Worm (Caenorhabditis elegans) whole organism, young adult: Measurements from ENCODE around the gene magu-4.

Experiments used
- B0261.1 ChIP-seq: sonication (generic microtip); optimal IDR thresholded peaks from 2 replicates; lab custom pipeline; 2016; ENCODE audit warnings: mild to moderate bottlenecking, missing genetic modification characterization, moderate library complexity, missing compliant biosample characterization
- C06A6.2 ChIP-seq: fragments of 200-800 bp; sonication (Bioruptor generic); conservative IDR thresholded peaks from 2 replicates; pipeline ENCODE4 v1.3.6; 2022; ENCODE audit warnings: missing genetic modification characterization, missing compliant biosample characterization
- C17E4.6 ChIP-seq: fragments of 200-800 bp; sonication (Bioruptor generic); IDR thresholded peaks from 2 replicates; pipeline ENCODE4 v1.3.6; 2022; ENCODE audit warnings: missing genetic modification reagents, missing genetic modification characterization, missing compliant biosample characterization
- F23B12.7 ChIP-seq: sonication (generic microtip); optimal IDR thresholded peaks from 2 replicates; lab custom pipeline; 2017; ENCODE audit warnings: missing genetic modification characterization, mild to moderate bottlenecking, missing compliant biosample characterization, antibody characterized with exemption, moderate library complexity; ENCODE audit not compliant: insufficient read depth
- F37B4.10 ChIP-seq: fragments of 200-800 bp; sonication (Bioruptor generic); IDR thresholded peaks from 2 replicates; pipeline ENCODE4 v1.3.6; 2022; ENCODE audit warnings: missing genetic modification characterization, missing compliant biosample characterization
- F52B5.7 ChIP-seq: sonication (generic microtip); optimal IDR thresholded peaks from 2 replicates; lab custom pipeline; 2016; ENCODE audit warnings: mild to moderate bottlenecking, missing genetic modification characterization, missing compliant biosample characterization
- F55B11.4 ChIP-seq: sonication (generic microtip); optimal IDR thresholded peaks from 2 replicates; lab custom pipeline; 2016; ENCODE audit warnings: missing compliant biosample characterization, missing genetic modification characterization, borderline replicate concordance; ENCODE audit not compliant: insufficient read depth
- F57A8.1 ChIP-seq: fragments of 200-800 bp; sonication (Bioruptor generic); optimal IDR thresholded peaks from 2 replicates; lab custom pipeline; 2018; ENCODE audit warnings: mild to moderate bottlenecking, missing genetic modification characterization, moderate library complexity, missing compliant biosample characterization
- F57C9.4 ChIP-seq: sonication (generic microtip); optimal IDR thresholded peaks from 2 replicates; lab custom pipeline; 2017; ENCODE audit warnings: mild to moderate bottlenecking, missing genetic modification characterization, missing compliant biosample characterization
- Y53F4B.3 ChIP-seq: fragments of 200-800 bp; sonication (Bioruptor generic); IDR thresholded peaks from 2 replicates; pipeline ENCODE4 v1.3.6; 2022; ENCODE audit warnings: missing genetic modification reagents, missing genetic modification characterization, missing compliant biosample characterization
- Y53G8AR.9 ChIP-seq: fragments of 200-800 bp; sonication (Bioruptor generic); conservative IDR thresholded peaks from 2 replicates; pipeline ENCODE4 v1.3.6; 2022; ENCODE audit warnings: missing genetic modification reagents, missing genetic modification characterization, missing compliant biosample characterization
- Y67H2A.10 ChIP-seq: fragments of 200-800 bp; sonication (Bioruptor generic); conservative IDR thresholded peaks from 2 replicates; pipeline ENCODE4 v1.3.6; 2022; ENCODE audit warnings: missing genetic modification reagents, missing genetic modification characterization, missing compliant biosample characterization
- Y79H2A.3 ChIP-seq: fragments of 200-800 bp; sonication (Bioruptor generic); conservative IDR thresholded peaks from 2 replicates; pipeline ENCODE4 v1.3.6; 2022; ENCODE audit warnings: missing genetic modification reagents, missing genetic modification characterization, missing compliant biosample characterization
- ZK185.1 ChIP-seq: sonication (generic microtip); optimal IDR thresholded peaks from 2 replicates; lab custom pipeline; 2016; ENCODE audit warnings: mild to moderate bottlenecking, missing genetic modification characterization, missing compliant biosample characterization; ENCODE audit not compliant: poor library complexity, severe bottlenecking
- ama-1 ChIP-seq, 3 experiments: fragments of 150-350 bp in 1 of 3; sonication (generic microtip) in 2 of 3; optimal IDR thresholded peaks; 2 replicates each; lab custom pipeline; 2014 to 2018; ENCODE audit warnings: missing biosample characterization in 2 of 3, missing genetic modification characterization in 2 of 3, missing genetic modification reagents in 2 of 3
- athp-1 ChIP-seq: sonication (generic microtip); optimal IDR thresholded peaks from 2 replicates; lab custom pipeline; 2017; ENCODE audit warnings: mild to moderate bottlenecking, missing genetic modification characterization, missing compliant biosample characterization
- ccch-3 ChIP-seq: fragments of 200-800 bp; sonication (Bioruptor generic); optimal IDR thresholded peaks from 2 replicates; lab custom pipeline; 2018; ENCODE audit warnings: mild to moderate bottlenecking, missing genetic modification characterization, missing compliant biosample characterization
- cebp-1 ChIP-seq, 2 experiments: fragments of 200-800 bp in 1 of 2; sonication (Bioruptor generic) in 1 of 2; sonication (generic microtip) in 1 of 2; IDR thresholded peaks in 1 of 2; optimal IDR thresholded peaks in 1 of 2; 2 replicates each; pipeline versions ENCODE4 v1.3.6 to Lab custom; 2017 to 2022; ENCODE audit warnings: missing compliant biosample characterization in 2 of 2, missing genetic modification characterization in 2 of 2, mild to moderate bottlenecking in 1 of 2, missing genetic modification reagents in 1 of 2, moderate library complexity in 1 of 2
- ceh-100 ChIP-seq: fragments of 200-800 bp; sonication (Bioruptor generic); IDR thresholded peaks from 2 replicates; pipeline ENCODE4 v1.3.6; 2022; ENCODE audit warnings: missing genetic modification reagents, missing genetic modification characterization, missing compliant biosample characterization
- ceh-91 ChIP-seq: fragments of 200-800 bp; sonication (Bioruptor generic); IDR thresholded peaks from 2 replicates; pipeline ENCODE4 v1.3.6; 2022; ENCODE audit warnings: missing genetic modification reagents, missing genetic modification characterization, missing compliant biosample characterization
- die-1 ChIP-seq: sonication (generic microtip); optimal IDR thresholded peaks from 2 replicates; lab custom pipeline; 2016; ENCODE audit warnings: missing genotype, mild to moderate bottlenecking, missing genetic modification characterization, missing compliant biosample characterization
- dpff-1 ChIP-seq: sonication (generic microtip); optimal IDR thresholded peaks from 2 replicates; lab custom pipeline; 2017; ENCODE audit warnings: mild to moderate bottlenecking, missing genetic modification characterization, missing compliant biosample characterization
- ekl-4 ChIP-seq: fragments of 200-800 bp; sonication (Bioruptor generic); IDR thresholded peaks from 2 replicates; pipeline ENCODE4 v1.3.6; 2022; ENCODE audit warnings: missing genetic modification reagents, missing genetic modification characterization, missing compliant biosample characterization
- ets-4 ChIP-seq: fragments of 200-800 bp; sonication (Bioruptor generic); optimal IDR thresholded peaks from 2 replicates; lab custom pipeline; 2018; ENCODE audit warnings: mild to moderate bottlenecking, missing genetic modification characterization, missing compliant biosample characterization
- hmg-1.2 ChIP-seq: fragments of 200-800 bp; sonication (Bioruptor generic); IDR thresholded peaks from 2 replicates; pipeline ENCODE4 v1.3.6; 2022; ENCODE audit warnings: missing genetic modification reagents, missing genetic modification characterization, missing compliant biosample characterization
- hrde-1 ChIP-seq: sonication (generic microtip); optimal IDR thresholded peaks from 2 replicates; lab custom pipeline; 2016; ENCODE audit warnings: missing genetic modification characterization, mild to moderate bottlenecking, missing compliant biosample characterization, moderate library complexity, missing genotype, missing genetic modification reagents, borderline replicate concordance
- let-607 ChIP-seq, 2 experiments: fragments of 200-800 bp in 1 of 2; sonication (Bioruptor generic) in 1 of 2; sonication (generic microtip) in 1 of 2; optimal IDR thresholded peaks; 2 replicates each; lab custom pipeline; 2016 to 2018; ENCODE audit warnings: mild to moderate bottlenecking in 2 of 2, missing compliant biosample characterization in 2 of 2, missing genetic modification characterization in 2 of 2, moderate library complexity in 2 of 2, missing genotype in 1 of 2
- lin-26 ChIP-seq: fragments of 200-800 bp; sonication (Bioruptor generic); IDR thresholded peaks from 2 replicates; pipeline ENCODE4 v1.3.6; 2022; ENCODE audit warnings: missing genetic modification reagents, missing genetic modification characterization, missing compliant biosample characterization
- lsl-1 ChIP-seq: fragments of 200-800 bp; sonication (Bioruptor generic); optimal IDR thresholded peaks from 2 replicates; lab custom pipeline; 2018; ENCODE audit warnings: mild to moderate bottlenecking, missing genetic modification characterization, moderate library complexity, missing compliant biosample characterization
- madf-3 ChIP-seq: fragments of 200-800 bp; sonication (Bioruptor generic); IDR thresholded peaks from 2 replicates; pipeline ENCODE4 v1.3.6; 2022; ENCODE audit warnings: missing genetic modification reagents, missing genetic modification characterization, missing compliant biosample characterization
- madf-6 ChIP-seq: fragments of 200-800 bp; sonication (Bioruptor generic); IDR thresholded peaks from 2 replicates; pipeline ENCODE4 v1.3.6; 2022; ENCODE audit warnings: missing genetic modification reagents, missing genetic modification characterization, missing compliant biosample characterization
- madf-8 ChIP-seq: fragments of 200-800 bp; sonication (Bioruptor generic); conservative IDR thresholded peaks from 2 replicates; pipeline ENCODE4 v1.3.6; 2022; ENCODE audit warnings: missing genetic modification reagents, missing genetic modification characterization, missing compliant biosample characterization
- mes-4 ChIP-seq: sonication (generic microtip); optimal IDR thresholded peaks from 2 replicates; lab custom pipeline; 2016; ENCODE audit warnings: missing genotype, missing genetic modification characterization, missing compliant biosample characterization
- nfyb-1 ChIP-seq: fragments of 200-800 bp; sonication (Bioruptor generic); IDR thresholded peaks from 2 replicates; pipeline ENCODE4 v1.3.6; 2022; ENCODE audit warnings: missing genetic modification reagents, missing genetic modification characterization, missing compliant biosample characterization
- pbrm-1 ChIP-seq: fragments of 200-800 bp; sonication (Bioruptor generic); IDR thresholded peaks from 2 replicates; pipeline ENCODE4 v1.3.6; 2022; ENCODE audit warnings: missing genetic modification reagents, missing genetic modification characterization, missing compliant biosample characterization
- sdz-38 ChIP-seq: sonication (generic microtip); optimal IDR thresholded peaks from 2 replicates; lab custom pipeline; 2016; ENCODE audit warnings: missing genotype, missing genetic modification characterization, missing compliant biosample characterization
- snpc-1.1 ChIP-seq: sonication (generic microtip); optimal IDR thresholded peaks from 2 replicates; lab custom pipeline; 2017; ENCODE audit warnings: missing genetic modification characterization, mild to moderate bottlenecking, missing compliant biosample characterization, antibody characterized with exemption, moderate library complexity, missing genotype, missing genetic modification reagents; ENCODE audit not compliant: insufficient read depth
- somi-1 ChIP-seq: fragments of 200-800 bp; sonication (Bioruptor generic); optimal IDR thresholded peaks from 2 replicates; lab custom pipeline; 2018; ENCODE audit warnings: mild to moderate bottlenecking, missing genetic modification characterization, missing compliant biosample characterization
- unc-130 ChIP-seq: sonication (generic microtip); optimal IDR thresholded peaks from 2 replicates; lab custom pipeline; 2016; ENCODE audit warnings: missing genetic modification reagents, missing genetic modification characterization, missing compliant biosample characterization
- xnd-1 ChIP-seq: sonication (generic microtip); optimal IDR thresholded peaks from 2 replicates; lab custom pipeline; 2016; ENCODE audit warnings: missing genotype, missing genetic modification reagents, missing genetic modification characterization, missing compliant biosample characterization
- zim-3 ChIP-seq: sonication (generic microtip); optimal IDR thresholded peaks from 2 replicates; lab custom pipeline; 2017; ENCODE audit warnings: mild to moderate bottlenecking, missing genetic modification characterization, moderate library complexity, missing compliant biosample characterization
- ztf-18 ChIP-seq: sonication (generic microtip); optimal IDR thresholded peaks from 2 replicates; lab custom pipeline; 2016; ENCODE audit warnings: missing genotype, mild to moderate bottlenecking, missing genetic modification characterization, missing compliant biosample characterization
- ztf-22 ChIP-seq: fragments of 200-800 bp; sonication (Bioruptor generic); optimal IDR thresholded peaks from 2 replicates; lab custom pipeline; 2018; ENCODE audit warnings: mild to moderate bottlenecking, missing genetic modification characterization, moderate library complexity, missing compliant biosample characterization

magu-4 gene

DNA sequence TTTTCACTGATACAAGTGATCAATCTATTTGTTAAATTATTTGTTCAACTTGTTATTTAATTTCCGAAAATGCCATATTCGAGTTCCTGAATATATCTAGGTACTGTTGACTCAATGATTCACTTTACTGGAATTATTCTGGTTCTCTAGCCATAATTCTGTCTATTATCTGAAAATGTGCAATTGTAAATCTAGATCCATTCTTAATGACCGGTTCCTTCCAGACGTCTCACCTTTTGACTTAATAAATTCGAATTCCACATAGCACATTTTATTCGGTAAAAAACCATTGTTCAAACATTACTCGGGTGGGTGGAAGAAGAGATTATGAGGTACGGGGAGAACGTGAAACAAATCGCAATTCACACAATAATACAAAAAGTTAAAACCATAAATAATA lies 20.1 kb upstream of the magu-4 start (continued):
- TF ChIP-seq ceh-100: peak; percentile 10; the same call in 1 of the 2 replicates
- no peak; the same call in 1 of the 2 replicates for TF ChIP-seq Y53G8AR.9 (GFP tag; lab: Robert Waterston, UW)
- no peak for TF ChIP-seq xnd-1
- TF ChIP-seq ztf-22 (GFP tag; lab: Kevin White, UChicago): no peak
- peak; percentile 41; the same call in 1 of the 2 replicates for TF ChIP-seq madf-6
- 0 out of 2 replicates have a peak, but pooled peaks have one; percentile 26 for TF ChIP-seq pbrm-1 (GFP tag; lab: Robert Waterston, UW)
- TF ChIP-seq F37B4.10 (GFP tag; lab: Robert Waterston, UW): no peak
- 0 out of 2 replicates have a peak, but pooled peaks have one; percentile 9 for TF ChIP-seq ceh-91 (GFP tag; lab: Robert Waterston, UW)
- no peak for TF ChIP-seq ekl-4 (GFP tag; lab: Robert Waterston, UW)
- no peak for TF ChIP-seq F57A8.1 (GFP tag; lab: Kevin White, UChicago)
- no peak for TF ChIP-seq F57C9.4
- TF ChIP-seq ama-1 (optimal IDR thresholded peaks at IDR 0.05; lab: Kevin White, UChicago): no peak
- TF ChIP-seq ama-1 (GFP tag; optimal IDR thresholded peaks at IDR 0.05; lab: Kevin White, UChicago): peak in 1 of 2 experiments; percentile 23
- no peak for TF ChIP-seq madf-8 (GFP tag; lab: Robert Waterston, UW)
- TF ChIP-seq dpff-1 (tag; lab: Kevin White, UChicago): no peak
- TF ChIP-seq F23B12.7 (tag; lab: Kevin White, UChicago): no peak
- TF ChIP-seq athp-1 (tag; lab: Kevin White, UChicago): no peak
- TF ChIP-seq die-1: no peak
- TF ChIP-seq Y53F4B.3 (GFP tag; lab: Robert Waterston, UW): no peak
- no peak for TF ChIP-seq snpc-1.1 (tag; lab: Kevin White, UChicago)
- TF ChIP-seq C06A6.2 (GFP tag; lab: Robert Waterston, UW): no peak
- no peak for TF ChIP-seq lsl-1 (GFP tag; lab: Kevin White, UChicago)
- TF ChIP-seq F52B5.7 (tag; lab: Kevin White, UChicago): no peak
- peak; percentile 52; the same call in 1 of the 2 replicates for TF ChIP-seq madf-3 (GFP tag; lab: Robert Waterston, UW)
- no peak for TF ChIP-seq let-607 (tag; optimal IDR thresholded peaks at IDR 0.05; lab: Kevin White, UChicago)
- TF ChIP-seq cebp-1 (GFP tag; IDR thresholded peaks at IDR 0.05; lab: Robert Waterston, UW): no peak
- peak; percentile 26 for TF ChIP-seq cebp-1 (tag; optimal IDR thresholded peaks at IDR 0.05; lab: Kevin White, UChicago)
- no peak for TF ChIP-seq B0261.1
- no peak for TF ChIP-seq lin-26
- no peak for TF ChIP-seq ZK185.1 (tag; lab: Kevin White, UChicago)
- TF ChIP-seq hrde-1 (tag; lab: Kevin White, UChicago): peak; percentile 57
- no peak for TF ChIP-seq ccch-3 (GFP tag; lab: Kevin White, UChicago)
- TF ChIP-seq somi-1 (GFP tag; lab: Kevin White, UChicago): no peak
- no peak for TF ChIP-seq C17E4.6
- no peak for TF ChIP-seq F55B11.4 (tag; lab: Kevin White, UChicago)
- peak; percentile 9; the same call in 1 of the 2 replicates for TF ChIP-seq hmg-1.2 (GFP tag; lab: Robert Waterston, UW)
- no peak for TF ChIP-seq Y79H2A.3
- TF ChIP-seq ztf-18 (tag; lab: Kevin White, UChicago): no peak
- TF ChIP-seq ets-4 (GFP tag; lab: Kevin White, UChicago): no peak
- TF ChIP-seq sdz-38 (tag; lab: Kevin White, UChicago): no peak
- TF ChIP-seq unc-130 (GFP tag; lab: Kevin White, UChicago): no peak
- peak; percentile 37; the same call in 1 of the 2 replicates for TF ChIP-seq nfyb-1 (GFP tag; lab: Robert Waterston, UW)
- TF ChIP-seq zim-3 (tag; lab: Kevin White, UChicago): no peak
- TF ChIP-seq mes-4 (tag; lab: Kevin White, UChicago): no peak
- no peak for TF ChIP-seq Y67H2A.10 (GFP tag; lab: Robert Waterston, UW)
